Worm (Caenorhabditis elegans) whole organism, L4 larva: ENCODE measurements around the gene ZK470.14.

Experiments used
- D1046.2 ChIP-seq: fragments of 200-800 bp; sonication (Bioruptor generic); IDR thresholded peaks from 2 replicates; pipeline ENCODE4 v1.3.6; 2022; ENCODE audit warnings: missing genetic modification characterization, missing compliant biosample characterization
- F10B5.3 ChIP-seq: sonication (generic microtip); optimal IDR thresholded peaks from 2 replicates; lab custom pipeline; 2016; ENCODE audit warnings: mild to moderate bottlenecking, missing genetic modification characterization, missing compliant biosample characterization
- F44E2.7 ChIP-seq: fragments of 200-800 bp; sonication (Bioruptor generic); IDR thresholded peaks from 2 replicates; pipeline ENCODE4 v2.1.2; 2022; ENCODE audit warnings: missing genetic modification characterization, missing compliant biosample characterization
- T26A8.4 ChIP-seq: fragments of 200-800 bp; sonication (Bioruptor generic); IDR thresholded peaks from 2 replicates; pipeline ENCODE4 v1.3.6; 2022; ENCODE audit warnings: missing genetic modification characterization, missing compliant biosample characterization
- Y5F2A.4 ChIP-seq: fragments of 200-800 bp; sonication (Bioruptor generic); optimal IDR thresholded peaks from 2 replicates; lab custom pipeline; 2018; ENCODE audit warnings: mild to moderate bottlenecking, missing genetic modification characterization, missing compliant biosample characterization
- aha-1 ChIP-seq: fragments of 150-350 bp; peaks from one replicate; lab custom pipeline; 2014; ENCODE audit warnings: missing biosample characterization, missing genetic modification characterization
- ama-1 ChIP-seq: fragments of 150-350 bp; optimal IDR thresholded peaks from 2 replicates; lab custom pipeline; 2014; ENCODE audit warnings: inconsistent platforms, mixed read lengths
- arid-1 ChIP-seq: fragments of 200-800 bp; sonication (Bioruptor generic); conservative IDR thresholded peaks from 2 replicates; pipeline ENCODE4 v1.3.6; 2022; ENCODE audit warnings: missing genetic modification reagents, missing genetic modification characterization, missing compliant biosample characterization
- attf-4 ChIP-seq: sonication (generic microtip); optimal IDR thresholded peaks from 3 replicates; lab custom pipeline; 2017; ENCODE audit warnings: missing biosample characterization, missing genetic modification characterization
- ceh-20 ChIP-seq: fragments of 200-800 bp; sonication (Bioruptor generic); IDR thresholded peaks from 2 replicates; pipeline ENCODE4 v1.3.6; 2022; ENCODE audit warnings: missing genetic modification reagents, missing genetic modification characterization, missing compliant biosample characterization
- ceh-82 ChIP-seq: sonication (generic microtip); optimal IDR thresholded peaks from 2 replicates; lab custom pipeline; 2017; ENCODE audit warnings: missing biosample characterization, missing genetic modification characterization
- ces-1 ChIP-seq: fragments of 150-350 bp; sonication (generic microtip); optimal IDR thresholded peaks from 4 replicates; lab custom pipeline; 2014; ENCODE audit warnings: missing biosample characterization, missing genetic modification reagents, missing genetic modification characterization
- ctbp-1 ChIP-seq: fragments of 200-800 bp; sonication (Bioruptor generic); IDR thresholded peaks from 2 replicates; pipeline ENCODE4 v1.3.6; 2022; ENCODE audit warnings: missing genetic modification reagents, missing genetic modification characterization, missing compliant biosample characterization
- daf-16 ChIP-seq, 3 experiments: sonication (generic microtip); optimal IDR thresholded peaks; 2 replicates each; lab custom pipeline; 2016 to 2017; ENCODE audit warnings: missing genetic modification characterization in 3 of 3, missing genetic modification reagents in 3 of 3, mild to moderate bottlenecking in 2 of 3, missing compliant biosample characterization in 2 of 3, missing biosample characterization in 1 of 3, moderate library complexity in 1 of 3
- dmd-9 ChIP-seq: fragments of 200-800 bp; sonication (Bioruptor generic); IDR thresholded peaks from 2 replicates; pipeline ENCODE4 v1.3.6; 2022; ENCODE audit warnings: missing genetic modification reagents, missing genetic modification characterization, missing compliant biosample characterization
- duxl-1 ChIP-seq: sonication (generic microtip); optimal IDR thresholded peaks from 2 replicates; lab custom pipeline; 2016; ENCODE audit warnings: mild to moderate bottlenecking, missing genetic modification characterization, moderate library complexity, missing compliant biosample characterization; ENCODE audit not compliant: poor library complexity
- egl-27 ChIP-seq: sonication (generic microtip); optimal IDR thresholded peaks from 3 replicates; lab custom pipeline; 2017; ENCODE audit warnings: missing biosample characterization, missing genetic modification reagents, missing genetic modification characterization
- egl-43 ChIP-seq: fragments of 200-800 bp; sonication (Bioruptor generic); IDR thresholded peaks from 2 replicates; pipeline ENCODE4 v1.3.6; 2022; ENCODE audit warnings: missing genetic modification reagents, missing genetic modification characterization, missing compliant biosample characterization
- fos-1 ChIP-seq: fragments of 150-350 bp; optimal IDR thresholded peaks from 2 replicates; lab custom pipeline; 2014; ENCODE audit warnings: missing biosample characterization, missing genetic modification characterization
- hlh-11 ChIP-seq: fragments of 200-800 bp; sonication (Bioruptor generic); optimal IDR thresholded peaks from 2 replicates; lab custom pipeline; 2018; ENCODE audit warnings: mild to moderate bottlenecking, missing genetic modification characterization, missing compliant biosample characterization
- jun-1 ChIP-seq: fragments of 150-350 bp; optimal IDR thresholded peaks from 2 replicates; lab custom pipeline; 2014; ENCODE audit warnings: missing biosample characterization, missing genetic modification reagents, missing genetic modification characterization
- lin-1 ChIP-seq: fragments of 200-800 bp; sonication (Bioruptor generic); IDR thresholded peaks from 2 replicates; pipeline ENCODE4 v1.3.6; 2022; ENCODE audit warnings: missing genetic modification reagents, missing genetic modification characterization, missing compliant biosample characterization
- lin-29 ChIP-seq: fragments of 200-800 bp; sonication (Bioruptor generic); IDR thresholded peaks from 2 replicates; pipeline ENCODE4 v1.3.6; 2022; ENCODE audit warnings: missing genetic modification reagents, missing genetic modification characterization, missing compliant biosample characterization
- lin-38 ChIP-seq: fragments of 200-800 bp; sonication (Bioruptor generic); IDR thresholded peaks from 2 replicates; pipeline ENCODE4 v1.3.6; 2022; ENCODE audit warnings: missing genetic modification reagents, missing genetic modification characterization, missing compliant biosample characterization
- madf-5 ChIP-seq, 2 experiments: fragments of 200-800 bp; sonication (Bioruptor generic); IDR thresholded peaks; 2 replicates each; pipeline ENCODE4 v1.3.6; 2022; ENCODE audit warnings: missing compliant biosample characterization in 2 of 2, missing genetic modification characterization in 2 of 2
- mdl-1 ChIP-seq, 2 experiments: fragments of 150-350 bp in 1 of 2; sonication (generic microtip) in 1 of 2; optimal IDR thresholded peaks; 2 replicates each; lab custom pipeline; 2014 to 2017; ENCODE audit warnings: missing biosample characterization in 2 of 2, missing genetic modification characterization in 2 of 2
- mdt-29 ChIP-seq: fragments of 200-800 bp; sonication (Bioruptor generic); IDR thresholded peaks from 2 replicates; pipeline ENCODE4 v1.3.6; 2022; ENCODE audit warnings: missing genetic modification reagents, missing genetic modification characterization, missing compliant biosample characterization
- mes-2 ChIP-seq: sonication (generic microtip); optimal IDR thresholded peaks from 2 replicates; lab custom pipeline; 2016; ENCODE audit warnings: missing genotype, mild to moderate bottlenecking, missing genetic modification characterization, missing compliant biosample characterization; ENCODE audit not compliant: poor library complexity, severe bottlenecking
- mxl-2 ChIP-seq: fragments of 200-800 bp; sonication (Bioruptor generic); conservative IDR thresholded peaks from 2 replicates; pipeline ENCODE4 v1.3.6; 2022; ENCODE audit warnings: missing genetic modification reagents, missing genetic modification characterization, missing compliant biosample characterization
- mxl-3 ChIP-seq: fragments of 200-800 bp; sonication (Bioruptor generic); optimal IDR thresholded peaks from 2 replicates; lab custom pipeline; 2018; ENCODE audit warnings: mild to moderate bottlenecking, missing genetic modification characterization, missing compliant biosample characterization
- nhr-10 ChIP-seq: fragments of 150-350 bp; optimal IDR thresholded peaks from 2 replicates; lab custom pipeline; 2014; ENCODE audit warnings: missing biosample characterization, missing genetic modification characterization
- nhr-102 ChIP-seq: sonication (generic microtip); optimal IDR thresholded peaks from 2 replicates; lab custom pipeline; 2016; ENCODE audit warnings: mild to moderate bottlenecking, missing genetic modification characterization, moderate library complexity, missing compliant biosample characterization
- nhr-237 ChIP-seq: sonication (generic microtip); optimal IDR thresholded peaks from 2 replicates; lab custom pipeline; 2017; ENCODE audit warnings: missing biosample characterization, missing genetic modification characterization
- nhr-25 ChIP-seq: sonication (generic microtip); optimal IDR thresholded peaks from 2 replicates; lab custom pipeline; 2017; ENCODE audit warnings: missing genetic modification characterization, mild to moderate bottlenecking, missing compliant biosample characterization, antibody characterized with exemption, moderate library complexity, borderline replicate concordance; ENCODE audit not compliant: insufficient read depth
- nhr-48 ChIP-seq: sonication (generic microtip); optimal IDR thresholded peaks from 2 replicates; lab custom pipeline; 2016; ENCODE audit warnings: mild to moderate bottlenecking, missing genetic modification characterization, missing compliant biosample characterization
- nhr-6 ChIP-seq: fragments of 150-350 bp; optimal IDR thresholded peaks from 2 replicates; lab custom pipeline; 2014; ENCODE audit warnings: missing biosample characterization, missing genetic modification characterization
- nhr-77 ChIP-seq: fragments of 150-350 bp; optimal IDR thresholded peaks from 2 replicates; lab custom pipeline; 2014; ENCODE audit warnings: missing biosample characterization, missing genetic modification characterization
- rbr-2 ChIP-seq: sonication (generic microtip); optimal IDR thresholded peaks from 2 replicates; lab custom pipeline; 2016; ENCODE audit warnings: missing genotype, missing genetic modification characterization, missing compliant biosample characterization
- sdz-12 ChIP-seq: fragments of 200-800 bp; sonication (Bioruptor generic); optimal IDR thresholded peaks from 2 replicates; lab custom pipeline; 2018; ENCODE audit warnings: mild to moderate bottlenecking, missing genetic modification characterization, missing compliant biosample characterization
- set-16 ChIP-seq: fragments of 200-800 bp; sonication (Bioruptor generic); IDR thresholded peaks from 2 replicates; pipeline ENCODE4 v1.3.6; 2022; ENCODE audit warnings: missing genetic modification reagents, missing genetic modification characterization, missing compliant biosample characterization
- skn-1 ChIP-seq: fragments of 150-350 bp; optimal IDR thresholded peaks from 2 replicates; lab custom pipeline; 2014; ENCODE audit warnings: missing biosample characterization, missing genetic modification characterization
- snpc-4 ChIP-seq: fragments of 150-350 bp; optimal IDR thresholded peaks from 2 replicates; lab custom pipeline; 2014; ENCODE audit warnings: missing biosample characterization, missing genetic modification characterization
- spr-1 ChIP-seq: sonication (generic microtip); optimal IDR thresholded peaks from 2 replicates; lab custom pipeline; 2016; ENCODE audit warnings: mild to moderate bottlenecking, missing genetic modification characterization, missing compliant biosample characterization
- spr-3 ChIP-seq: fragments of 200-800 bp; sonication (Bioruptor generic); optimal IDR thresholded peaks from 2 replicates; lab custom pipeline; 2018; ENCODE audit warnings: mild to moderate bottlenecking, missing genetic modification characterization, missing compliant biosample characterization
- tag-97 ChIP-seq: fragments of 200-800 bp; sonication (Bioruptor generic); IDR thresholded peaks from 2 replicates; pipeline ENCODE4 v1.3.6; 2022; ENCODE audit warnings: missing genetic modification characterization, missing compliant biosample characterization
- tra-1 ChIP-seq: fragments of 200-800 bp; sonication (Bioruptor generic); IDR thresholded peaks from 2 replicates; pipeline ENCODE4 v1.3.6; 2022; ENCODE audit warnings: missing genetic modification reagents, missing genetic modification characterization, missing compliant biosample characterization
- unc-130 ChIP-seq: sonication (generic microtip); optimal IDR thresholded peaks from 2 replicates; lab custom pipeline; 2016; ENCODE audit warnings: missing genetic modification reagents, missing genetic modification characterization, missing compliant biosample characterization
- unc-39 ChIP-seq: sonication (generic microtip); optimal IDR thresholded peaks from 2 replicates; lab custom pipeline; 2017; ENCODE audit warnings: missing biosample characterization, missing genetic modification characterization
- zfp-2 ChIP-seq: sonication (generic microtip); optimal IDR thresholded peaks from 2 replicates; lab custom pipeline; 2016; ENCODE audit warnings: mild to moderate bottlenecking, missing genetic modification characterization, missing compliant biosample characterization
- zip-2 ChIP-seq: fragments of 150-350 bp; optimal IDR thresholded peaks from 2 replicates; lab custom pipeline; 2014; ENCODE audit warnings: missing biosample characterization, missing genetic modification characterization
- ztf-7 ChIP-seq: fragments of 150-350 bp; optimal IDR thresholded peaks from 2 replicates; lab custom pipeline; 2014; ENCODE audit warnings: missing biosample characterization, missing genetic modification characterization

The ZK470.14 gene

DNA sequence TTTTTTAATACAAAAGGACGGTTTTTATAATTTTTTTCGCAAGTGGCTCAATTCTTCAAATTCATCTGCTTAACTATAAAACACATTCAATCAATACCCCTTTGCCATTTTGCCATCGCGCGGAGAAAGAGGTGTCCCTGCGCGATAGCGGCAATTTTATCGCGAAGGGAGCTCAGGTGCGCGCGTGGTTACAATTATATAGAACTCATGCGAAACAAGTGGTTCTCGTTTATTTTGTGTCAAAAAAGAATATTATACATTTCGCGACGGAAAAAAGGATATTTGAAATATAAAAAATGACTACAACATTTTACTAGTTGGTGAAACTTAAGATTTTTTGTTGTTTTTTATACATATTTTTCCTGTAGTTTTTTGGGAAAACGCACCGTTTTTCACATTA lies 41.9 kb downstream of the ZK470.14 start (continued):
- TF ChIP-seq set-16 (GFP tag; lab: Robert Waterston, UW) (peak; percentile 61), rbr-2 (tag; lab: Kevin White, UChicago) (peak; percentile 99), arid-1 (GFP tag; lab: Robert Waterston, UW) (peak; percentile 98), D1046.2 (GFP tag; lab: Robert Waterston, UW) (peak; percentile 95), ctbp-1 (GFP tag; lab: Robert Waterston, UW) (peak; percentile 99), lin-29 (GFP tag; lab: Robert Waterston, UW) (peak; percentile 99), egl-27 (tag; lab: Kevin White, UChicago) (peak; percentile 67), Y5F2A.4 (GFP tag; lab: Kevin White, UChicago) (peak; percentile 96), nhr-6 (tag; lab: Kevin White, UChicago) (peak; percentile 98), mes-2 (tag; lab: Kevin White, UChicago) (peak; percentile 100), nhr-25 (peak; percentile 97), T26A8.4 (GFP tag; lab: Robert Waterston, UW) (peak; percentile 100), tra-1 (GFP tag; lab: Robert Waterston, UW) (peak; percentile 97), skn-1 (tag; lab: Kevin White, UChicago) (peak; percentile 86), fos-1 (tag; lab: Kevin White, UChicago) (peak; percentile 99), unc-130 (no peak), nhr-10 (tag; lab: Kevin White, UChicago) (peak; percentile 99), ztf-7 (tag; lab: Kevin White, UChicago) (peak; percentile 91), nhr-102 (tag; lab: Kevin White, UChicago) (peak; percentile 99), spr-3 (GFP tag; lab: Kevin White, UChicago) (peak; percentile 98), spr-1 (tag; lab: Kevin White, UChicago) (peak; percentile 98), lin-38 (GFP tag; lab: Robert Waterston, UW) (peak; percentile 90), ceh-82 (tag; lab: Kevin White, UChicago) (peak; percentile 78), ces-1 (GFP tag; lab: Kevin White, UChicago) (peak; percentile 94), egl-43 (GFP tag; lab: Robert Waterston, UW) (peak; percentile 100), mdl-1 (tag; optimal IDR thresholded peaks at IDR 0.05; lab: Kevin White, UChicago) (peak; percentile 93 to 97), nhr-48 (tag; lab: Kevin White, UChicago) (peak; percentile 97), lin-1 (GFP tag; lab: Robert Waterston, UW) (peak; percentile 97), attf-4 (tag; lab: Kevin White, UChicago) (no peak), mxl-3 (GFP tag; lab: Kevin White, UChicago) (peak; percentile 95), zfp-2 (tag; lab: Kevin White, UChicago) (peak; percentile 89), ceh-20 (GFP tag; lab: Robert Waterston, UW) (peak; percentile 98), daf-16 (GFP tag; optimal IDR thresholded peaks at IDR 0.05; lab: Kevin White, UChicago) (peak; percentile 96 to 99), daf-16 (tag; optimal IDR thresholded peaks at IDR 0.05; lab: Kevin White, UChicago) (peak; percentile 95), hlh-11 (tag; lab: Kevin White, UChicago) (peak; percentile 98), tag-97 (GFP tag; lab: Robert Waterston, UW) (peak; percentile 84; the same call in 1 of the 2 replicates), F44E2.7 (GFP tag; lab: Robert Waterston, UW) (peak; percentile 93), sdz-12 (GFP tag; lab: Kevin White, UChicago) (peak; percentile 81), snpc-4 (tag; lab: Kevin White, UChicago) (peak; percentile 39), dmd-9 (peak; percentile 89), jun-1 (tag; lab: Kevin White, UChicago) (peak; percentile 99), nhr-237 (peak; percentile 94), mxl-2 (GFP tag; lab: Robert Waterston, UW) (peak; percentile 91), F10B5.3 (tag; lab: Kevin White, UChicago) (peak; percentile 97), unc-39 (peak; percentile 83), duxl-1 (peak; percentile 99), aha-1 (tag; lab: Kevin White, UChicago) (peak; percentile 100), nhr-77 (tag; lab: Kevin White, UChicago) (peak; percentile 99), ama-1 (lab: Kevin White, UChicago) (no peak), zip-2 (tag; lab: Kevin White, UChicago) (peak; percentile 95), mdt-29 (peak; percentile 96), madf-5 (GFP tag; IDR thresholded peaks at IDR 0.05; lab: Robert Waterston, UW) (peak in 1 of 2 experiments; percentile 98; a peak in 2 of 4 replicates)
